Worm (Caenorhabditis elegans) whole organism, early embryonic: Measurements from ENCODE around the gene lys-3.

Experiments
- F13C5.2 ChIP-seq: sonication (generic microtip); optimal IDR thresholded peaks from 2 replicates; lab custom pipeline; 2017; ENCODE audit warnings: mild to moderate bottlenecking, missing genetic modification characterization, inconsistent platforms, missing compliant biosample characterization
- ceh-36 ChIP-seq: sonication (generic microtip); optimal IDR thresholded peaks from 2 replicates; lab custom pipeline; 2016; ENCODE audit warnings: missing genetic modification characterization, inconsistent platforms, missing compliant biosample characterization

- TF ChIP-seq F13C5.2 (tag; lab: Kevin White, UChicago): no peak
- no peak for TF ChIP-seq ceh-36 (tag; lab: Kevin White, UChicago)
Measured at ce11 chrV:10243105-10243504, 40.2 kb downstream of the lys-3 start, which contains the start of gene C12D8.9.
